Worm (Caenorhabditis elegans): ENCODE results near the gene rnp-2.

The rnp-2 gene

ce11 chrIV:4216099-4216894 is 44.4 kb downstream of the rnp-2 start (continued):
- TF ChIP-seq nhr-25 (tag; optimal IDR thresholded peaks at IDR 0.05; ENCODE audit: borderline replicate concordance, insufficient read depth), result peak; percentile 37
- TF ChIP-seq spr-3 (GFP tag; optimal IDR thresholded peaks at IDR 0.05), result no peak

- TF ChIP-seq T26A8.4 (GFP tag; IDR thresholded peaks at IDR 0.05) (peak; percentile 66; the same call in 1 of the 2 replicates), skn-1 (tag; optimal IDR thresholded peaks at IDR 0.05) (no peak)
Measured at ce11 chrIV:4218276-4218675, 46.4 kb downstream of the rnp-2 start.

DNA sequence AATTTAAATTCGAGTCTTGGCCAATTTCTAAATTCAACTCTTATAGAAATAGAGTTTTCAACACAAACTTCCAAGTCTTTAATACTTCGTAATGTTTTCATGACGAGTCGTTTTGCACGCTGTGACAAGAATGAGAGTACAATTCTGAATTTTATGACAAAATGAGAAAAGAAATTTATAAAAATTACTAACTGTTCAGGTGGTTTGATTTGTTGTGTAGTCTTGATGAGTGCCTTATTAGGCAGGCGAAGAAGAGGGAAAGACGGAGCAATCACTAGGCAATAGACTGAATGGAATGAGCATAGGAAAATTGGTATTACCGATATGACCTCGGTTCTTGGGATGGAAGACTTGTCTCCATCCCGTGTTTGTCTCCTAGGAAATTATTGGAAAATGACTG is 48.1 kb downstream of the rnp-2 start, which contains the start of gene F30B5.11:
Gene F30B5.11 (minus strand): TSS at position 101 of the 400 bp plus-strand sequence.
- TF ChIP-seq madf-5 (GFP tag; IDR thresholded peaks at IDR 0.05) (no peak), nhr-77 (tag; optimal IDR thresholded peaks at IDR 0.05) (no peak), Y105C5A.15 (GFP tag; IDR thresholded peaks at IDR 0.05) (no peak), set-16 (GFP tag; IDR thresholded peaks at IDR 0.05) (no peak), Y5F2A.4 (GFP tag; optimal IDR thresholded peaks at IDR 0.05) (no peak), ceh-82 (tag; optimal IDR thresholded peaks at IDR 0.05) (no peak), lin-38 (GFP tag; IDR thresholded peaks at IDR 0.05) (no peak), daf-8 (GFP tag; IDR thresholded peaks at IDR 0.05) (no peak), ceh-44 (GFP tag; IDR thresholded peaks at IDR 0.05) (no peak), ZK546.5 (tag; optimal IDR thresholded peaks at IDR 0.05) (no peak), spr-3 (GFP tag; optimal IDR thresholded peaks at IDR 0.05) (no peak), nhr-25 (tag; optimal IDR thresholded peaks at IDR 0.05; ENCODE audit: borderline replicate concordance, insufficient read depth) (no peak), zfp-3 (GFP tag; conservative IDR thresholded peaks at IDR 0.05) (no peak), fos-1 (tag; optimal IDR thresholded peaks at IDR 0.05) (no peak), pqm-1 (tag; optimal IDR thresholded peaks at IDR 0.05) (no peak)
